Fruit fly (Drosophila melanogaster) whole organism, wandering third instar larva: ENCODE data around the gene Bet3.

Experiments
- CG32264 ChIP-seq: fragments of 200-800 bp; sonication (Bioruptor generic); optimal IDR thresholded peaks from 2 replicates; lab custom pipeline; 2016; ENCODE audit warnings: missing biosample characterization, missing genetic modification characterization
- CG9705 ChIP-seq: fragments of 200-800 bp; sonication (Bioruptor generic); optimal IDR thresholded peaks from 2 replicates; lab custom pipeline; 2018; ENCODE audit warnings: missing biosample characterization, mild to moderate bottlenecking, missing genetic modification characterization
- CrebA ChIP-seq: fragments of 200-800 bp; sonication (Bioruptor generic); optimal IDR thresholded peaks from 2 replicates; lab custom pipeline; 2016; ENCODE audit warnings: missing biosample characterization, mild to moderate bottlenecking, missing genetic modification characterization, borderline replicate concordance
- Dif ChIP-seq: fragments of 200-275, 200-300 bp; sonication (Bioruptor generic); optimal IDR thresholded peaks from 2 replicates; lab custom pipeline; 2018; ENCODE audit warnings: missing biosample characterization, missing genetic modification characterization; ENCODE audit not compliant: partially characterized antibody
- GATAd ChIP-seq: sonication (Bioruptor generic); optimal IDR thresholded peaks from 2 replicates; lab custom pipeline; 2016; ENCODE audit warnings: missing biosample characterization, missing genetic modification characterization
- HLH106 ChIP-seq: fragments of 200-800 bp; optimal IDR thresholded peaks from 3 replicates; lab custom pipeline; 2019; ENCODE audit warnings: missing biosample characterization, mild to moderate bottlenecking, missing genetic modification characterization, moderate library complexity
- Hnf4 ChIP-seq: fragments of 200-800 bp; sonication (Bioruptor generic); optimal IDR thresholded peaks from 2 replicates; lab custom pipeline; 2016; ENCODE audit warnings: missing biosample characterization, mild to moderate bottlenecking, missing genetic modification characterization
- Hr83 ChIP-seq: fragments of 200-300 bp; sonication (Bioruptor generic); optimal IDR thresholded peaks from 2 replicates; lab custom pipeline; 2016; ENCODE audit warnings: missing biosample characterization, mild to moderate bottlenecking, missing genetic modification characterization, moderate library complexity; ENCODE audit not compliant: poor library complexity, severe bottlenecking
- Jra ChIP-seq: sonication (Bioruptor generic); optimal IDR thresholded peaks from 2 replicates; lab custom pipeline; 2016; ENCODE audit warnings: missing biosample characterization, missing genetic modification characterization
- Mio ChIP-seq: sonication (Bioruptor generic); optimal IDR thresholded peaks from 2 replicates; lab custom pipeline; 2016; ENCODE audit warnings: missing biosample characterization, missing genetic modification characterization
- Myc ChIP-seq: fragments of >200 bp; optimal IDR thresholded peaks from 2 replicates; lab custom pipeline; 2017
- N ChIP-seq: fragments of >200 bp; optimal IDR thresholded peaks from 2 replicates; lab custom pipeline; 2018; ENCODE audit warnings: missing biosample characterization, missing external identifiers, missing genetic modification characterization
- OdsH ChIP-seq: fragments of 200-800 bp; sonication (Bioruptor generic); optimal IDR thresholded peaks from 2 replicates; lab custom pipeline; 2016; ENCODE audit warnings: missing biosample characterization, mild to moderate bottlenecking, missing genetic modification characterization
- Rel ChIP-seq, 2 experiments: fragments of 200-800 bp; sonication (Bioruptor generic) in 1 of 2; optimal IDR thresholded peaks; 2 replicates in 1 of 2; 3 replicates in 1 of 2; lab custom pipeline; 2016 to 2019; ENCODE audit warnings: mild to moderate bottlenecking in 2 of 2, missing biosample characterization in 2 of 2, missing genetic modification characterization in 2 of 2, moderate library complexity in 1 of 2
- Sp1 ChIP-seq: fragments of 200-800 bp; sonication (Bioruptor generic); optimal IDR thresholded peaks from 3 replicates; lab custom pipeline; 2019; ENCODE audit warnings: missing biosample characterization, mild to moderate bottlenecking, missing genetic modification characterization, moderate library complexity
- Vsx2 ChIP-seq: fragments of 200-300, 225-300 bp; sonication (Bioruptor generic); optimal IDR thresholded peaks from 2 replicates; lab custom pipeline; 2018; ENCODE audit warnings: missing biosample characterization, missing genetic modification characterization; ENCODE audit not compliant: partially characterized antibody
- br ChIP-seq: fragments of 200-800 bp; sonication (Bioruptor generic); optimal IDR thresholded peaks from 2 replicates; lab custom pipeline; 2016; ENCODE audit warnings: missing biosample characterization, missing genetic modification characterization
- brk ChIP-seq: fragments of 200-800 bp; sonication (Bioruptor generic); optimal IDR thresholded peaks from 2 replicates; lab custom pipeline; 2016; ENCODE audit warnings: missing biosample characterization, mild to moderate bottlenecking, missing genetic modification characterization
- dl ChIP-seq, 2 experiments: fragments of 175-275, 200-275 bp in 1 of 2; fragments of 200-275 bp in 1 of 2; sonication (Bioruptor generic); optimal IDR thresholded peaks; lab custom pipeline; 2018; ENCODE audit warnings: mild to moderate bottlenecking in 2 of 2, missing biosample characterization in 2 of 2, missing genetic modification characterization in 2 of 2, moderate library complexity in 2 of 2; ENCODE audit not compliant: partially characterized antibody in 2 of 2, insufficient read depth in 1 of 2
- dmrt93B ChIP-seq: fragments of 200-800 bp; sonication (Bioruptor generic); optimal IDR thresholded peaks from 2 replicates; lab custom pipeline; 2018; ENCODE audit warnings: missing biosample characterization, mild to moderate bottlenecking, missing genetic modification characterization
- dsf ChIP-seq: sonication (Bioruptor generic); optimal IDR thresholded peaks from 2 replicates; lab custom pipeline; 2016; ENCODE audit warnings: missing biosample characterization, missing genetic modification characterization, borderline replicate concordance
- ey ChIP-seq: fragments of 200-800 bp; sonication (Bioruptor generic); optimal IDR thresholded peaks from 2 replicates; lab custom pipeline; 2016; ENCODE audit warnings: missing biosample characterization, missing genetic modification characterization
- foxo ChIP-seq, 2 experiments: fragments of 200-800 bp; sonication (Bioruptor generic); optimal IDR thresholded peaks; 2 replicates in 1 of 2; 3 replicates in 1 of 2; lab custom pipeline; 2016 to 2017; ENCODE audit warnings: missing biosample characterization in 2 of 2, missing genetic modification characterization in 2 of 2
- fru ChIP-seq: fragments of 200-800 bp; sonication (Bioruptor generic); optimal IDR thresholded peaks from 3 replicates; lab custom pipeline; 2016; ENCODE audit warnings: missing biosample characterization, mild to moderate bottlenecking, missing genetic modification characterization
- h ChIP-seq: fragments of 200-800 bp; sonication (Bioruptor generic); optimal IDR thresholded peaks from 3 replicates; lab custom pipeline; 2016; ENCODE audit warnings: missing biosample characterization, mild to moderate bottlenecking, missing genetic modification characterization
- jim ChIP-seq: fragments of 175-275, 200-325 bp; sonication (Bioruptor generic); optimal IDR thresholded peaks from 2 replicates; lab custom pipeline; 2016; ENCODE audit warnings: missing biosample characterization, mild to moderate bottlenecking, missing genetic modification characterization
- pan ChIP-seq: fragments of >200 bp; optimal IDR thresholded peaks from 2 replicates; lab custom pipeline; 2017
- psq ChIP-seq: fragments of 200-800 bp; sonication (Bioruptor generic); optimal IDR thresholded peaks from 3 replicates; lab custom pipeline; 2017; ENCODE audit warnings: missing biosample characterization, mild to moderate bottlenecking, missing genetic modification characterization, moderate library complexity
- rgr ChIP-seq: fragments of 200-800 bp; sonication (Bioruptor generic); optimal IDR thresholded peaks from 3 replicates; lab custom pipeline; 2016; ENCODE audit warnings: missing biosample characterization, mild to moderate bottlenecking, missing genetic modification characterization
- tai ChIP-seq: sonication (Bioruptor generic); optimal IDR thresholded peaks from 2 replicates; lab custom pipeline; 2016; ENCODE audit warnings: missing biosample characterization, missing genetic modification characterization
- usp ChIP-seq: fragments of >200 bp; optimal IDR thresholded peaks from 2 replicates; lab custom pipeline; 2017; ENCODE audit warnings: missing biosample characterization, missing genetic modification characterization
- woc ChIP-seq: sonication (Bioruptor generic); optimal IDR thresholded peaks from 2 replicates; lab custom pipeline; 2016; ENCODE audit warnings: missing biosample characterization, mild to moderate bottlenecking, missing genetic modification characterization

The Bet3 gene

DNA sequence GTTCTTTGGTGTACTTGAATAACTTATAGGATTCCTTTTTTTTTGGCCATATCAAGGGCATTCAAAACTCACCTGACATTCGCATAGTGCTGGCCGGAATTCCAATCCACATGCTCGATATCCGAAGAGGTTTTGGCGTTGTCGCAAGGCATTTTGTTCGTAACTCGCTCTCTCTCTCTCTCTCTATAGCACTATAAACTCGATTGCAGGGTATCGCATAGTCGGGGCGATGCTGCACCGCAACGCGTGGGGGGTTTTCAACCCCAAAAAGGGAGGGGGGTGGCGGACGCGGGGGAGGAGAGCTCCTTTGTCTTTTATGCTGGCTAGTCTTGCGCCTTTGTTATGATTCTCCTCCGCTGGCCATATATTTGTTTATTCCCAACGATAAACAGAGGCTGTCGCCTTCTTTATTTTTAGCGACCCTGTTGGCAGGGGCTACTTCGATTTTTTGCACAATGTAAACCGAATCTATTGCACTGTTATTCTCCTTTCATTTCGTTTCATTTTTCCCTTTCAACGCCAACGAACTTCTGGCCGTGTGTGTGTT lies 43.6 kb downstream of the Bet3 start:
- TF ChIP-seq GATAd (GFP tag; lab: Kevin White, UChicago) = no peak
- no peak for TF ChIP-seq dmrt93B (GFP tag; lab: Kevin White, UChicago)
- TF ChIP-seq woc (GFP tag; lab: Kevin White, UChicago) = no peak
- no peak for TF ChIP-seq Rel (GFP tag; optimal IDR thresholded peaks at IDR 0.05; lab: Kevin White, UChicago)
- peak; percentile 51 for TF ChIP-seq Rel (tag; optimal IDR thresholded peaks at IDR 0.05; lab: Kevin White, UChicago)
- no peak for TF ChIP-seq Myc (lab: Kevin White, UChicago)
- peak in 1 of 2 experiments; percentile 36 for TF ChIP-seq foxo (GFP tag; optimal IDR thresholded peaks at IDR 0.05; lab: Kevin White, UChicago)
- no peak for TF ChIP-seq tai (GFP tag; lab: Kevin White, UChicago)

DNA sequence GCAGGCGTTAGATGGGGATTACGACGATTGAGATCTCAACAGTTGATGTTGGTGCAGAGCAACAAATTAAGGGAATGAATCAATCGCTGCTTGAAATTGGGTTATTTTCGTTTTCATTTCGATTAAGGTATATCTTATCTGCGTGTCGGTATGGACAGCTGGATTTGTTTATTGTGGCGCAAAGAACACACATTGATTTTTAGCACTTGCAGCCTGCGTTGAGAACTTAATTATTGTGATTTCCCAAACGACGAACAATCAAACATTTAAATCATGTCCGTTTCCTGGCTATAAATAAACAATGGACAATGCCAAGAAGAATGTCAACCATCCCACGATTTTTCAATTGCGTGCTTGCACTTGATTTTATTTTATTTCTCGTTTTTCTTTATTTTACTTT lies 44.0 kb downstream of the Bet3 start:
- TF ChIP-seq Rel (GFP tag; optimal IDR thresholded peaks at IDR 0.05; lab: Kevin White, UChicago) = no peak
- peak; percentile 62 for TF ChIP-seq Rel (tag; optimal IDR thresholded peaks at IDR 0.05; lab: Kevin White, UChicago)
- TF ChIP-seq CrebA (GFP tag; lab: Kevin White, UChicago) = no peak
- peak; percentile 18 for TF ChIP-seq woc (GFP tag; lab: Kevin White, UChicago)
- TF ChIP-seq tai (GFP tag; lab: Kevin White, UChicago) = peak; percentile 12

DNA sequence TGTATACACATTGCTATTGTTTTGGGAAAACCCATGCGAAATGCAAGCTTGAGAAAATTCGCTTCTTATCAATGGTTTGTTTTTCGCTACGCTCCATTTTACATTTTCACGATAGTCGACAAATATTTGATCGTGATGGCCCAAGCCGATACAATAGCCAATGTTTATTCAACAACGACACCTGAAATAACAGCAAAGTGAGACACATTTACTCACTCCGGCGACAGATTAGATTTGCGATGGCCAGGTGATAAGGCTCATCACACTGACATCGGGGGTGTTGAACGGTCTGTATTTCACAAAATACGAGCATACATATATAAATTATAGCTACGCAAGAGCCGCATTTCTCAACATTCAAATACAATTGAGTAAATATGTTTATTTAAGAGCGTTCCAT lies 44.9 kb downstream of the Bet3 start:
- peak; percentile 19 for TF ChIP-seq Rel (GFP tag; optimal IDR thresholded peaks at IDR 0.05; lab: Kevin White, UChicago)
- peak; percentile 84 for TF ChIP-seq Rel (tag; optimal IDR thresholded peaks at IDR 0.05; lab: Kevin White, UChicago)
- peak; percentile 68 for TF ChIP-seq rgr (GFP tag; lab: Kevin White, UChicago)
- TF ChIP-seq br = peak; percentile 43
- no peak for TF ChIP-seq dl (GFP tag; optimal IDR thresholded peaks at IDR 0.05; lab: Kevin White, UChicago; ENCODE audit: insufficient read depth in 1 of 2, partially characterized antibody in 2 of 2)
- no peak for TF ChIP-seq Vsx2 (GFP tag; lab: Kevin White, UChicago)
- no peak for TF ChIP-seq Myc (lab: Kevin White, UChicago)
- TF ChIP-seq brk (GFP tag; lab: Kevin White, UChicago) = peak; percentile 23
- peak; percentile 97 for TF ChIP-seq Hr83 (GFP tag; lab: Kevin White, UChicago)
- TF ChIP-seq Sp1 (GFP tag; lab: Kevin White, UChicago) = peak; percentile 38
- TF ChIP-seq psq = no peak
- TF ChIP-seq woc (GFP tag; lab: Kevin White, UChicago) = no peak
- TF ChIP-seq jim (GFP tag; lab: Kevin White, UChicago) = no peak
- TF ChIP-seq dsf (GFP tag; lab: Kevin White, UChicago) = no peak
- peak; percentile 40 for TF ChIP-seq Hnf4 (GFP tag; lab: Kevin White, UChicago)
- no peak for TF ChIP-seq usp (GFP tag; lab: Kevin White, UChicago)
- TF ChIP-seq OdsH (GFP tag; lab: Kevin White, UChicago) = peak; percentile 55
- TF ChIP-seq Mio (GFP tag; lab: Kevin White, UChicago) = no peak
- TF ChIP-seq fru = peak; percentile 20
- TF ChIP-seq CG32264 (GFP tag; lab: Kevin White, UChicago) = peak; percentile 46
- peak; percentile 20 for TF ChIP-seq ey (GFP tag; lab: Kevin White, UChicago)
- TF ChIP-seq Jra = peak; percentile 38
- peak; percentile 8 for TF ChIP-seq GATAd (GFP tag; lab: Kevin White, UChicago)
- TF ChIP-seq dmrt93B (GFP tag; lab: Kevin White, UChicago) = no peak
- TF ChIP-seq tai (GFP tag; lab: Kevin White, UChicago) = peak; percentile 69
- TF ChIP-seq HLH106 (tag; lab: Kevin White, UChicago) = peak; percentile 11
- peak; percentile 75 for TF ChIP-seq h (GFP tag; lab: Kevin White, UChicago)
- no peak for TF ChIP-seq Dif (GFP tag; lab: Kevin White, UChicago)
- TF ChIP-seq CrebA (GFP tag; lab: Kevin White, UChicago) = no peak
- no peak for TF ChIP-seq N
- TF ChIP-seq foxo (GFP tag; optimal IDR thresholded peaks at IDR 0.05; lab: Kevin White, UChicago) = peak in 1 of 2 experiments; percentile 51
- TF ChIP-seq CG9705 = no peak
- no peak for TF ChIP-seq pan (lab: Kevin White, UChicago)
- TF ChIP-seq, all 38 proteins: peak for 17
